Fruit fly (Drosophila melanogaster) whole organism, embryonic: ENCODE results near the gene Lamtor4.

Experiments used
- Atf6 ChIP-seq: fragments of 200-800 bp; sonication (Bioruptor generic); IDR thresholded peaks from 2 replicates; pipeline ENCODE4 v1.3.6; 2022; ENCODE audit warnings: missing biosample characterization, missing genetic modification characterization
- B-H2 ChIP-seq: fragments of 200-800 bp; sonication (Bioruptor generic); optimal IDR thresholded peaks from 2 replicates; lab custom pipeline; 2018; ENCODE audit warnings: missing biosample characterization, mild to moderate bottlenecking, missing genetic modification characterization
- CG11695 ChIP-seq: fragments of 200-800 bp; sonication (Bioruptor generic); IDR thresholded peaks from 3 replicates; pipeline ENCODE4 v1.3.6; 2022; ENCODE audit warnings: missing biosample characterization, missing genetic modification characterization
- CG12219 ChIP-seq: fragments of 200-800 bp; sonication (Bioruptor generic); optimal IDR thresholded peaks from 3 replicates; lab custom pipeline; 2018; ENCODE audit warnings: missing biosample characterization, mild to moderate bottlenecking, missing genetic modification characterization
- CG12942 ChIP-seq: fragments of 200-800 bp; sonication (Bioruptor generic); optimal IDR thresholded peaks from 3 replicates; lab custom pipeline; 2016; ENCODE audit warnings: missing biosample characterization, missing genetic modification characterization
- CG13775 ChIP-seq: fragments of 200-800 bp; sonication (Bioruptor generic); optimal IDR thresholded peaks from 3 replicates; lab custom pipeline; 2017; ENCODE audit warnings: missing biosample characterization, mild to moderate bottlenecking, missing genetic modification characterization
- CG14014 ChIP-seq: fragments of 200-800 bp; sonication (Bioruptor generic); IDR thresholded peaks from 2 replicates; pipeline ENCODE4 v1.3.6; 2022; ENCODE audit warnings: missing biosample characterization, missing genetic modification characterization
- CG15514 ChIP-seq: fragments of 200-800 bp; sonication (Bioruptor generic); optimal IDR thresholded peaks from 3 replicates; lab custom pipeline; 2017; ENCODE audit warnings: missing biosample characterization, missing genetic modification characterization, mild to moderate bottlenecking, moderate library complexity, missing genetic modification reagents
- CG17361 ChIP-seq: fragments of 200-800 bp; sonication (Bioruptor generic); IDR thresholded peaks from 3 replicates; pipeline ENCODE4 v1.3.6; 2022; ENCODE audit warnings: missing biosample characterization, missing genetic modification characterization
- CG17829 ChIP-seq: fragments of 200-800 bp; optimal IDR thresholded peaks from 2 replicates; lab custom pipeline; 2019; ENCODE audit warnings: missing biosample characterization, mild to moderate bottlenecking, missing genetic modification characterization, moderate library complexity
- CG32767 ChIP-seq: fragments of 200-800 bp; sonication (Bioruptor generic); IDR thresholded peaks from 2 replicates; pipeline ENCODE4 v1.3.6; 2022; ENCODE audit warnings: missing biosample characterization, missing genetic modification characterization
- CG4617 ChIP-seq: fragments of 200-800 bp; sonication (Bioruptor generic); optimal IDR thresholded peaks from 3 replicates; lab custom pipeline; 2016; ENCODE audit warnings: missing biosample characterization, missing genetic modification characterization, borderline replicate concordance
- CG4730 ChIP-seq: fragments of 200-800 bp; sonication (Bioruptor generic); IDR thresholded peaks from 2 replicates; pipeline ENCODE4 v1.3.6; 2022; ENCODE audit warnings: missing biosample characterization, missing genetic modification characterization
- CG5245 ChIP-seq: fragments of 200-800 bp; sonication (Bioruptor generic); optimal IDR thresholded peaks from 3 replicates; lab custom pipeline; 2016; ENCODE audit warnings: missing biosample characterization, missing genetic modification characterization
- CG6175 ChIP-seq: fragments of 200-800 bp; sonication (Bioruptor generic); IDR thresholded peaks from 3 replicates; pipeline ENCODE4 v1.3.6; 2022; ENCODE audit warnings: missing biosample characterization, missing genetic modification characterization
- CG6254 ChIP-seq: fragments of 200-800 bp; sonication (Bioruptor generic); optimal IDR thresholded peaks from 3 replicates; lab custom pipeline; 2017; ENCODE audit warnings: mild to moderate bottlenecking, missing biosample characterization, missing genetic modification reagents, missing genetic modification characterization
- CG7357 ChIP-seq: fragments of 200-800 bp; sonication (Bioruptor generic); IDR thresholded peaks from 3 replicates; pipeline ENCODE4 v1.3.6; 2022; ENCODE audit warnings: missing biosample characterization, missing genetic modification characterization
- CG7839 ChIP-seq: fragments of 200-800 bp; sonication (Bioruptor generic); optimal IDR thresholded peaks from 3 replicates; lab custom pipeline; 2018; ENCODE audit warnings: missing biosample characterization, mild to moderate bottlenecking, missing genetic modification characterization, moderate library complexity
- CG8388 ChIP-seq: fragments of 200-800 bp; sonication (Bioruptor generic); optimal IDR thresholded peaks from 2 replicates; lab custom pipeline; 2019; ENCODE audit warnings: missing biosample characterization, mild to moderate bottlenecking, missing genetic modification characterization, moderate library complexity
- CG9437 ChIP-seq: fragments of 200-800 bp; sonication (Bioruptor generic); optimal IDR thresholded peaks from 2 replicates; lab custom pipeline; 2018; ENCODE audit warnings: missing biosample characterization, mild to moderate bottlenecking, missing genetic modification characterization
- CHES-1-like ChIP-seq: fragments of 200-800 bp; sonication (Bioruptor generic); optimal IDR thresholded peaks from 2 replicates; lab custom pipeline; 2016; ENCODE audit warnings: missing biosample characterization, missing genetic modification characterization
- Hey ChIP-seq: fragments of 200-800 bp; sonication (Bioruptor generic); optimal IDR thresholded peaks from 3 replicates; lab custom pipeline; 2018; ENCODE audit warnings: missing biosample characterization, mild to moderate bottlenecking, missing genetic modification characterization
- Hmr ChIP-seq: fragments of 200-800 bp; sonication (Bioruptor generic); optimal IDR thresholded peaks from 3 replicates; lab custom pipeline; 2017; ENCODE audit warnings: mild to moderate bottlenecking, missing biosample characterization, missing genetic modification reagents, missing genetic modification characterization
- Hr78 ChIP-seq, 2 experiments: fragments of 200-800 bp in 1 of 2; fragments of >200 bp in 1 of 2; sonication (Bioruptor generic) in 1 of 2; optimal IDR thresholded peaks; 2 replicates each; lab custom pipeline; 2017 to 2019; ENCODE audit warnings: missing biosample characterization in 2 of 2, missing genetic modification characterization in 2 of 2, mild to moderate bottlenecking in 1 of 2, moderate library complexity in 1 of 2
- Hsf ChIP-seq: fragments of 200-800 bp; sonication (Bioruptor generic); optimal IDR thresholded peaks from 3 replicates; lab custom pipeline; 2016; ENCODE audit warnings: missing biosample characterization, missing genetic modification characterization
- Optix ChIP-seq: fragments of 200-800 bp; sonication (Bioruptor generic); IDR thresholded peaks from 3 replicates; pipeline ENCODE4 v1.3.6; 2022; ENCODE audit warnings: missing biosample characterization, missing genetic modification characterization
- Sin3A ChIP-seq: fragments of >200 bp; optimal IDR thresholded peaks from 2 replicates; lab custom pipeline; 2018
- Six4 ChIP-seq: fragments of 200-800 bp; sonication (Bioruptor generic); optimal IDR thresholded peaks from 2 replicates; lab custom pipeline; 2016; ENCODE audit warnings: missing biosample characterization, missing genetic modification characterization
- Trl ChIP-seq, 3 experiments: fragments of >200 bp in 2 of 3; fragments of 200-800 bp in 1 of 3; sonication (Bioruptor generic) in 1 of 3; optimal IDR thresholded peaks; 2 replicates in 1 of 3; 3 replicates in 2 of 3; lab custom pipeline; 2016 to 2017; ENCODE audit warnings: missing biosample characterization in 1 of 3, missing genetic modification characterization in 1 of 3
- al ChIP-seq: fragments of 200-800 bp; sonication (Bioruptor generic); IDR thresholded peaks from 2 replicates; pipeline ENCODE4 v1.3.6; 2022; ENCODE audit warnings: missing biosample characterization, missing genetic modification characterization
- az2 ChIP-seq: fragments of 200-800 bp; sonication (Bioruptor generic); optimal IDR thresholded peaks from 3 replicates; lab custom pipeline; 2016; ENCODE audit warnings: missing biosample characterization, missing genetic modification characterization
- bbx ChIP-seq: fragments of 200-800 bp; sonication (Bioruptor generic); IDR thresholded peaks from 2 replicates; pipeline ENCODE4 v1.3.6; 2022; ENCODE audit warnings: missing biosample characterization, missing genetic modification characterization; ENCODE audit not compliant: partially characterized antibody
- bowl ChIP-seq: fragments of 200-800 bp; sonication (Bioruptor generic); IDR thresholded peaks from 2 replicates; pipeline ENCODE4 v1.3.6; 2022; ENCODE audit warnings: missing biosample characterization, missing genetic modification characterization
- cas ChIP-seq: fragments of 200-800 bp; sonication (Bioruptor generic); IDR thresholded peaks from 2 replicates; pipeline ENCODE4 v1.3.6; 2022; ENCODE audit warnings: missing biosample characterization, missing genetic modification characterization
- chm ChIP-seq: fragments of 200-800 bp; sonication (Bioruptor generic); IDR thresholded peaks from 2 replicates; pipeline ENCODE4 v1.3.6; 2022; ENCODE audit warnings: missing biosample characterization, missing genetic modification characterization
- dati ChIP-seq: fragments of 200-800 bp; sonication (Bioruptor generic); IDR thresholded peaks from 2 replicates; pipeline ENCODE4 v1.3.6; 2022; ENCODE audit warnings: missing biosample characterization, missing genetic modification characterization
- disco-r ChIP-seq: fragments of 200-800 bp; sonication (Bioruptor generic); optimal IDR thresholded peaks from 2 replicates; lab custom pipeline; 2016; ENCODE audit warnings: missing biosample characterization, missing genetic modification characterization
- dmrt99B ChIP-seq: fragments of 200-800 bp; sonication (Bioruptor generic); optimal IDR thresholded peaks from 2 replicates; lab custom pipeline; 2018; ENCODE audit warnings: missing biosample characterization, mild to moderate bottlenecking, missing genetic modification characterization, moderate library complexity
- gce ChIP-seq: fragments of 200-800 bp; sonication (Bioruptor generic); IDR thresholded peaks from 3 replicates; pipeline ENCODE4 v1.3.6; 2022; ENCODE audit warnings: missing biosample characterization, missing genetic modification characterization
- pan ChIP-seq, 4 experiments: fragments of >200 bp in 3 of 4; fragments of 200-800 bp in 1 of 4; sonication (Bioruptor generic) in 1 of 4; optimal IDR thresholded peaks in 3 of 4; IDR thresholded peaks in 1 of 4; 2 replicates each; pipeline versions ENCODE4 v1.3.6 to Lab custom; 2017 to 2022; ENCODE audit warnings: missing biosample characterization in 2 of 4, missing genetic modification characterization in 2 of 4, mixed read lengths in 1 of 4
- pb ChIP-seq: fragments of 200-800 bp; sonication (Bioruptor generic); optimal IDR thresholded peaks from 3 replicates; lab custom pipeline; 2016; ENCODE audit warnings: missing biosample characterization, missing genetic modification characterization
- psq ChIP-seq: fragments of 200-800 bp; sonication (Bioruptor generic); optimal IDR thresholded peaks from 2 replicates; lab custom pipeline; 2017; ENCODE audit warnings: missing biosample characterization, missing genetic modification characterization
- ranshi ChIP-seq: fragments of 200-800 bp; sonication (Bioruptor generic); IDR thresholded peaks from 2 replicates; pipeline ENCODE4 v1.3.6; 2022; ENCODE audit warnings: missing biosample characterization, missing genetic modification characterization
- slou ChIP-seq: fragments of 200-800 bp; sonication (Bioruptor generic); optimal IDR thresholded peaks from 3 replicates; lab custom pipeline; 2016; ENCODE audit warnings: missing biosample characterization, missing genetic modification characterization
- slp2 ChIP-seq: fragments of 200-800 bp; sonication (Bioruptor generic); optimal IDR thresholded peaks from 2 replicates; lab custom pipeline; 2016; ENCODE audit warnings: missing biosample characterization, missing genetic modification characterization
- stwl ChIP-seq: fragments of 200-800 bp; sonication (Bioruptor generic); optimal IDR thresholded peaks from 3 replicates; lab custom pipeline; 2018; ENCODE audit warnings: missing biosample characterization, mild to moderate bottlenecking, missing genetic modification characterization, moderate library complexity
- tin ChIP-seq: fragments of 200-800 bp; sonication (Bioruptor generic); optimal IDR thresholded peaks from 3 replicates; lab custom pipeline; 2016; ENCODE audit warnings: missing biosample characterization, missing genetic modification characterization
- tna ChIP-seq: fragments of 200-800 bp; sonication (Bioruptor generic); IDR thresholded peaks from 2 replicates; pipeline ENCODE4 v1.3.6; 2022; ENCODE audit warnings: missing biosample characterization, missing genetic modification characterization; ENCODE audit not compliant: partially characterized antibody
- yki ChIP-seq: fragments of >200 bp; optimal IDR thresholded peaks from 3 replicates; lab custom pipeline; 2018

Gene Lamtor4

dm6 chr3L:3928205-3928942 is 31.7 kb downstream of the Lamtor4 start (continued):
- TF ChIP-seq Hr78 (GFP tag; optimal IDR thresholded peaks at IDR 0.05; lab: Kevin White, UChicago) (no peak), CG14014 (GFP tag; lab: Robert Waterston, UW) (peak; percentile 94), yki (lab: Kevin White, UChicago) (no peak), pb (peak; percentile 41), pan (optimal IDR thresholded peaks at IDR 0.05; lab: Kevin White, UChicago) (no peak), pan (GFP tag; optimal IDR thresholded peaks at IDR 0.05 in 1 of 2, IDR thresholded peaks at IDR 0.05 in 1 of 2) (peak in 1 of 2 experiments; percentile 89), Hmr (peak; percentile 92), chm (GFP tag; lab: Robert Waterston, UW) (peak; percentile 81), CG4730 (GFP tag; lab: Robert Waterston, UW) (peak; percentile 83), al (GFP tag; lab: Robert Waterston, UW) (peak; percentile 84), CG6254 (peak; percentile 47), CG5245 (GFP tag; lab: Kevin White, UChicago) (peak; percentile 39), dati (GFP tag; lab: Robert Waterston, UW) (peak; percentile 47; the same call in 1 of the 2 replicates), dmrt99B (tag; lab: Kevin White, UChicago) (peak; percentile 85), az2 (GFP tag; lab: Kevin White, UChicago) (peak; percentile 83), cas (GFP tag; lab: Robert Waterston, UW) (peak; percentile 81), Sin3A (lab: Kevin White, UChicago) (no peak), disco-r (peak; percentile 67), CG8388 (GFP tag; lab: Kevin White, UChicago) (peak; percentile 56), slou (peak; percentile 61), gce (GFP tag; lab: Robert Waterston, UW) (peak; percentile 47; the same call in 1 of the 3 replicates), Optix (GFP tag; lab: Robert Waterston, UW) (peak; percentile 77; the same call in 2 of the 3 replicates), Trl (optimal IDR thresholded peaks at IDR 0.05; lab: Kevin White, UChicago) (no peak), Trl (GFP tag; optimal IDR thresholded peaks at IDR 0.05; lab: Kevin White, UChicago) (peak; percentile 81), CG4617 (GFP tag; lab: Kevin White, UChicago) (peak; percentile 22), stwl (tag; lab: Kevin White, UChicago) (no peak), bbx (GFP tag; lab: Robert Waterston, UW) (no peak), CG11695 (GFP tag; lab: Robert Waterston, UW) (peak; percentile 84; the same call in 2 of the 3 replicates), CG17829 (no peak), tna (no peak), CG6175 (GFP tag; lab: Robert Waterston, UW) (peak; percentile 86), CG17361 (GFP tag; lab: Robert Waterston, UW) (peak; percentile 70; the same call in 2 of the 3 replicates), CG13775 (GFP tag; lab: Kevin White, UChicago) (peak; percentile 81), CG9437 (GFP tag; lab: Kevin White, UChicago) (peak; percentile 63), CG15514 (GFP tag; lab: Kevin White, UChicago) (peak; percentile 83), Hey (tag; lab: Kevin White, UChicago) (peak; percentile 78), Hsf (peak; percentile 88), B-H2 (GFP tag; lab: Kevin White, UChicago) (peak; percentile 95), psq (peak; percentile 38), slp2 (GFP tag; lab: Kevin White, UChicago) (peak; percentile 66), CG32767 (GFP tag; lab: Robert Waterston, UW) (peak; percentile 75; the same call in 1 of the 2 replicates), bowl (GFP tag; lab: Robert Waterston, UW) (peak; percentile 83), CG7839 (tag; lab: Kevin White, UChicago) (peak; percentile 91), Atf6 (GFP tag; lab: Robert Waterston, UW) (peak; percentile 96), ranshi (peak; percentile 85), tin (peak; percentile 69), CG12219 (GFP tag; lab: Kevin White, UChicago) (peak; percentile 86), CG7357 (peak; percentile 66), Six4 (GFP tag; lab: Kevin White, UChicago) (peak; percentile 55), CHES-1-like (peak; percentile 90), CG12942 (GFP tag; lab: Kevin White, UChicago) (peak; percentile 79)
